Fruit fly (Drosophila melanogaster) whole organism, wandering third instar larva: ENCODE data around the gene CG6462.

Experiments used
- CG32264 ChIP-seq: fragments of 200-800 bp; sonication (Bioruptor generic); optimal IDR thresholded peaks from 2 replicates; lab custom pipeline; 2016; ENCODE audit warnings: missing biosample characterization, missing genetic modification characterization
- CG9705 ChIP-seq: fragments of 200-800 bp; sonication (Bioruptor generic); optimal IDR thresholded peaks from 2 replicates; lab custom pipeline; 2018; ENCODE audit warnings: missing biosample characterization, mild to moderate bottlenecking, missing genetic modification characterization
- Hr78 ChIP-seq: fragments of >200 bp; optimal IDR thresholded peaks from 2 replicates; lab custom pipeline; 2017; ENCODE audit warnings: missing biosample characterization, missing genetic modification characterization
- N ChIP-seq: fragments of >200 bp; optimal IDR thresholded peaks from 2 replicates; lab custom pipeline; 2018; ENCODE audit warnings: missing biosample characterization, missing external identifiers, missing genetic modification characterization
- br ChIP-seq: fragments of 200-800 bp; sonication (Bioruptor generic); optimal IDR thresholded peaks from 2 replicates; lab custom pipeline; 2016; ENCODE audit warnings: missing biosample characterization, missing genetic modification characterization
- dmrt93B ChIP-seq: fragments of 200-800 bp; sonication (Bioruptor generic); optimal IDR thresholded peaks from 2 replicates; lab custom pipeline; 2018; ENCODE audit warnings: missing biosample characterization, mild to moderate bottlenecking, missing genetic modification characterization
- ey ChIP-seq: fragments of 200-800 bp; sonication (Bioruptor generic); optimal IDR thresholded peaks from 2 replicates; lab custom pipeline; 2016; ENCODE audit warnings: missing biosample characterization, missing genetic modification characterization
- lola ChIP-seq: fragments of >200 bp; optimal IDR thresholded peaks from 2 replicates; lab custom pipeline; 2017; ENCODE audit warnings: missing biosample characterization, missing genetic modification characterization
- sv ChIP-seq: fragments of 200-800 bp; sonication (Bioruptor generic); optimal IDR thresholded peaks from 3 replicates; lab custom pipeline; 2016; ENCODE audit warnings: missing biosample characterization, missing genetic modification characterization
- tai ChIP-seq: sonication (Bioruptor generic); optimal IDR thresholded peaks from 2 replicates; lab custom pipeline; 2016; ENCODE audit warnings: missing biosample characterization, missing genetic modification characterization

DNA sequence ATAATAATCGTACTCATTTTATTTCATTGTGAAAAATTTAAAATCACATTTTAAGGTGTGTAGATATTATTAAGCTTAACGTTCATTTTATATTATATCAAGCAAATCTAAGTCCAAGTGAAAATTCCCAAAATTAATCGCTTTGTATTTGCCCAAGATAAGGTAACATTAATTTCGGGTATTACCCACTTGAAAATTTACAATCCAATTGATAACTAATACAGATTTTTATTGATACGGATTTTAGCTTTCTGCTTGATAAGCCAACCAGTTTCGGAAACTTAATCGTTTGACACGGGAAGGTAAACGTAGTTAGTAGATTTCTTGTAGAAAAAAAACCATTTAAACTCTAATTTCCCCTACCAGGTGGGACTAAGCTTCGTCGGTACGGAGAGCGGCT is 3.9 kb upstream of the CG6462 start:
- TF ChIP-seq CG32264 (GFP tag; lab: Kevin White, UChicago): no peak
- no peak for TF ChIP-seq N (GFP tag; lab: Kevin White, UChicago)
- no peak for TF ChIP-seq Hr78 (GFP tag; lab: Kevin White, UChicago)
- TF ChIP-seq lola (GFP tag; lab: Kevin White, UChicago): no peak
- no peak for TF ChIP-seq tai (GFP tag; lab: Kevin White, UChicago)
- TF ChIP-seq CG9705 (GFP tag; lab: Kevin White, UChicago): no peak
- TF ChIP-seq ey (GFP tag; lab: Kevin White, UChicago): no peak
- TF ChIP-seq dmrt93B (GFP tag; lab: Kevin White, UChicago): no peak
- TF ChIP-seq sv (GFP tag; lab: Kevin White, UChicago): no peak
- no peak for TF ChIP-seq br (GFP tag; lab: Kevin White, UChicago)
